Worm (Caenorhabditis elegans): Measurements from ENCODE around the gene Y25C1A.7.

Gene Y25C1A.7

DNA sequence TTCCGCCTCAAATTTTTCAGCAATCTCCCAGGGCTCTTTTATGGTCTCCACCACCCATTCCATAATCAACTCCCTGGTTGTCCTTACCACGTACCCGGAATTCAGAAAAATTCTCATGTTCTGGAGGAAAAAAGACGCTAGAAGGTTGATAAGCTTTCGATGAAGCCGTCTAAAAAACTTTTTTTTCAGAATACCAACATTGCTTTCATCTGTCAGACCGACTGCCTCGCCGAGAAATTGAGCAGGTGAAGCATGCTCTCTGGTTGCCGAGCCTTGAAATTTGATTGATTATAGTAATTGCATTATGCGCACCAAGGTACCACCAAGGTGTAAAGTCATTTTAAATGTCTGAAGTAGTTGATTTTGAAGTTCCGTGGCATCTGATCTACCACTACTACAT is 25.0 kb downstream of the Y25C1A.7 start, which contains the start of gene sri-30:
Gene sri-30, plus strand, starts transcription at position 301 of the 400 bp plus-strand sequence.
- no peak for TF ChIP-seq unc-62 (GFP tag; optimal IDR thresholded peaks at IDR 0.05)
- no peak for TF ChIP-seq flh-1 (GFP tag; optimal IDR thresholded peaks at IDR 0.05)
- no peak for TF ChIP-seq snpc-4 (tag; optimal IDR thresholded peaks at IDR 0.05)
- no peak for TF ChIP-seq bed-3 (GFP tag; optimal IDR thresholded peaks at IDR 0.05)
- TF ChIP-seq ceh-43 (GFP tag; optimal IDR thresholded peaks at IDR 0.05): no peak
- no peak for TF ChIP-seq elt-3 (tag; optimal IDR thresholded peaks at IDR 0.05)
- no peak for TF ChIP-seq nhr-2 (tag; optimal IDR thresholded peaks at IDR 0.05)
- TF ChIP-seq ceh-39 (tag; optimal IDR thresholded peaks at IDR 0.05): no peak
- TF ChIP-seq ces-1 (GFP tag; optimal IDR thresholded peaks at IDR 0.05): no peak
- no peak for TF ChIP-seq sptf-1 (tag; optimal IDR thresholded peaks at IDR 0.05)
- no peak for TF ChIP-seq lin-13 (tag; optimal IDR thresholded peaks at IDR 0.05)
- no peak for TF ChIP-seq nhr-12 (tag; optimal IDR thresholded peaks at IDR 0.05)
- TF ChIP-seq nhr-28 (tag; optimal IDR thresholded peaks at IDR 0.05): no peak
- no peak for TF ChIP-seq nhr-237 (tag; optimal IDR thresholded peaks at IDR 0.05)
- TF ChIP-seq nhr-76 (tag; optimal IDR thresholded peaks at IDR 0.05): no peak
- TF ChIP-seq ham-2 (GFP tag; optimal IDR thresholded peaks at IDR 0.05): no peak
- TF ChIP-seq mep-1 (tag; optimal IDR thresholded peaks at IDR 0.05): no peak
- no peak for TF ChIP-seq lin-32 (GFP tag; optimal IDR thresholded peaks at IDR 0.05)

DNA sequence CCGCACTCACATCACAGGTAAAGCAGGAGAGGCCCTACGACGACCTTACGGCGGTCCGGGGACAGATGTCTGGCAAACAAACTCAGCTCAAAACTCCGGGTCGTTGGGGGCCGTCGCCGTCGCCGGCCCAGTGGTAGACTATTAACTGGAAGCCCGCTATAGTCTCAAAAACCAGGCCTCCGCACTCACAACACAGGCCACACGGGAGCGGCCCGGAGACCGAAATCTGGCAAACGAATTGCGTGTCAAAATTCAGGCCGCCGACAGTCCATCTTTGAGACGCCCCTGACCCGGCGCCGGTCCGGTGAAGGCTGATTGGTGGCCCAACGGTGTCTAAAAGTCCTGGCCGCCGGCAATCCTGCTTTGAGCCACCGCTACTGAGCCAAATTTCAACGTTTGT is 25.4 kb downstream of the Y25C1A.7 start:
- TF ChIP-seq M03D4.4 (tag; optimal IDR thresholded peaks at IDR 0.05) (no peak), ces-1 (GFP tag; optimal IDR thresholded peaks at IDR 0.05) (no peak), ztf-11 (tag; optimal IDR thresholded peaks at IDR 0.05) (no peak), lsy-2 (tag; optimal IDR thresholded peaks at IDR 0.05) (no peak), unc-39 (tag; optimal IDR thresholded peaks at IDR 0.05) (no peak), sptf-1 (tag; optimal IDR thresholded peaks at IDR 0.05) (no peak), lin-32 (GFP tag; optimal IDR thresholded peaks at IDR 0.05) (no peak), mep-1 (tag; optimal IDR thresholded peaks at IDR 0.05) (no peak), bed-3 (GFP tag; optimal IDR thresholded peaks at IDR 0.05) (no peak), elt-3 (tag; optimal IDR thresholded peaks at IDR 0.05) (no peak), elt-1 (tag; optimal IDR thresholded peaks at IDR 0.05; ENCODE audit: borderline replicate concordance, insufficient read depth) (no peak), nhr-28 (tag; optimal IDR thresholded peaks at IDR 0.05) (no peak), mls-2 (tag; optimal IDR thresholded peaks at IDR 0.05) (no peak), cnd-1 (tag; optimal IDR thresholded peaks at IDR 0.05) (no peak), lin-13 (tag; optimal IDR thresholded peaks at IDR 0.05) (no peak), snpc-4 (tag; optimal IDR thresholded peaks at IDR 0.05) (no peak), nhr-12 (tag; optimal IDR thresholded peaks at IDR 0.05) (no peak), nhr-2 (tag; optimal IDR thresholded peaks at IDR 0.05) (no peak)

DNA sequence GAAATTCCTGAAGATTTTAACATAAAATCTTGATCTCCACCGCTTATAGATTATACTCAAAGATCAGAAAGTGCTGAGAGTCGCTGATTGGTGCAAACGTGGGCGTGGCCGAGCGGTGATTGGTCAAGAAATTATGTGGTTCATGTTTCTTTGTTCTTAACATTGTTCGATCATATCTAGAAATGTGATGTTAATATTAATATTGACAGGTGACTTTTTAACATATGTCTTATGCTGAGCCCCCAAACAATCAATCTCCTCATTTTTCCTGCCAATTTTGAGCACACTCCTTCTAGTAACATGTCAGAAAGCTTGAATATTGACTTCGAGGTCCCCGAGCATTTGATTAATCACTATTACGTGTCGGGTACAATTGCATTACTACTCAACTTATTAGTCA is 26.8 kb downstream of the Y25C1A.7 start, which contains the start of gene sri-29:
Gene sri-29, plus strand, starts transcription at position 301 of the 400 bp plus-strand sequence.
- TF ChIP-seq unc-39 (tag; optimal IDR thresholded peaks at IDR 0.05): no peak
- TF ChIP-seq nhr-237 (tag; optimal IDR thresholded peaks at IDR 0.05): no peak
- no peak for TF ChIP-seq mep-1 (tag; optimal IDR thresholded peaks at IDR 0.05)
- no peak for TF ChIP-seq mab-5 (tag; optimal IDR thresholded peaks at IDR 0.05)
- no peak for TF ChIP-seq blmp-1 (tag; optimal IDR thresholded peaks at IDR 0.05)
- no peak for TF ChIP-seq hlh-1 (tag; optimal IDR thresholded peaks at IDR 0.05)
- TF ChIP-seq M03D4.4 (tag; optimal IDR thresholded peaks at IDR 0.05): no peak
- TF ChIP-seq elt-1 (tag; optimal IDR thresholded peaks at IDR 0.05; ENCODE audit: borderline replicate concordance, insufficient read depth): no peak
- no peak for TF ChIP-seq zip-8 (tag; optimal IDR thresholded peaks at IDR 0.05)
- no peak for TF ChIP-seq ham-2 (GFP tag; optimal IDR thresholded peaks at IDR 0.05)
- no peak for TF ChIP-seq sptf-1 (tag; optimal IDR thresholded peaks at IDR 0.05)
- TF ChIP-seq lsy-2 (tag; optimal IDR thresholded peaks at IDR 0.05): no peak
- TF ChIP-seq unc-120 (tag; optimal IDR thresholded peaks at IDR 0.05; ENCODE audit: poor library complexity, severe bottlenecking): no peak
- TF ChIP-seq ceh-83 (GFP tag; optimal IDR thresholded peaks at IDR 0.05): no peak
- TF ChIP-seq flh-1 (GFP tag; optimal IDR thresholded peaks at IDR 0.05): no peak
- TF ChIP-seq elt-3 (tag; optimal IDR thresholded peaks at IDR 0.05): no peak
- no peak for TF ChIP-seq ceh-39 (tag; optimal IDR thresholded peaks at IDR 0.05)
- no peak for TF ChIP-seq ces-1 (GFP tag; optimal IDR thresholded peaks at IDR 0.05)
- no peak for TF ChIP-seq ztf-11 (tag; optimal IDR thresholded peaks at IDR 0.05)

DNA sequence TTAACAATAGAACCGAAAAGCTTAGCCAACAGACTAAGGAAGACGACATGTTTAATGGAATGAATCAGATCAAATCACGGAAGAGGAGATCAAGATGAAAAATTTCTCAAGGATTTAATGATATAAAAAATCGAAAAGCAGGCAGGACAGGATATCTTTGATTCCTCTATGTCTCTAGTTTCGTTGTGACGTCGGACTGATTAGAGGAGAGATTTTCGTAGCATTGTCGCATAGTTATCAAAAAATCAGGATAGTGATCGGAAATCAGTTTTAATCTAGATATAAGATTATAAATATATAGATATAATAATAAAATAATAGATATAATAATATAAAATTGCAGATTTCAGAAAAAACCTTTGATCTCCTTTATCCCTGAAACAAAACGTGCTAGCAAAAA is 27.5 kb downstream of the Y25C1A.7 start, which contains the start of gene B0454.8:
Gene B0454.8, minus strand, starts transcription at position 101 of the 400 bp plus-strand sequence.
- TF ChIP-seq lin-32 (GFP tag; optimal IDR thresholded peaks at IDR 0.05) (no peak), bed-3 (GFP tag; optimal IDR thresholded peaks at IDR 0.05) (no peak)

DNA sequence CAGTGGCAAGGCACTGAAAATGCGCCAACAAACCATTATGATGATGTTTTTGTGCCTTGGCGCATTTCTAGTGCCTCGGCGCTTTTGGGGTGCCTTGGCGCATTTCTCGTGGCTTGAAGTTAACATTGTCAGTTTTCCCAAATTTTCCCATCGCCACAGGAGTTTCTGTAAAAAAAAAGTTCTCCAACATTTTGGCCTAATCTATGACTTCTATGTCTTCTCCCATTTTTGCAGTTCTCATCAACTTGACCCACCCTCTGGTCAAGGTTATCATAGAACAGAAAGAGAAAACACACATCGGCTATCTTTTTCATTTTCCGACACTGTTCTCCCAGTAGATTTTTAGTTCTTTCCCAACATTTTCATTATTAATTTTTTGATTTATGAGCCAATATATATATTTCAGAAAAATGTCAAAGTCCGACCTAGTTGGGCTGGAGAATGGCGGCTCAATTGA is 32.4 kb downstream of the Y25C1A.7 start, which contains the start of the genes B0454.26 and B0454.5:
Gene B0454.26, minus strand, starts transcription at position 101 of the 457 bp plus-strand sequence.
Gene B0454.5, plus strand, starts transcription at position 407 of the 457 bp plus-strand sequence.
- TF ChIP-seq lin-32 (GFP tag; optimal IDR thresholded peaks at IDR 0.05): no peak
- TF ChIP-seq lin-13 (tag; optimal IDR thresholded peaks at IDR 0.05): no peak
- no peak for TF ChIP-seq pha-4 (tag; optimal IDR thresholded peaks at IDR 0.05)
- no peak for TF ChIP-seq sptf-1 (tag; optimal IDR thresholded peaks at IDR 0.05)
- no peak for TF ChIP-seq hlh-1 (tag; optimal IDR thresholded peaks at IDR 0.05)
- TF ChIP-seq zip-8 (tag; optimal IDR thresholded peaks at IDR 0.05): no peak

Data from whole organism, mixed stage, embryonic.